Fruit fly (Drosophila melanogaster): Measurements from ENCODE around the gene Gr64c.

Gr64c gene

DNA sequence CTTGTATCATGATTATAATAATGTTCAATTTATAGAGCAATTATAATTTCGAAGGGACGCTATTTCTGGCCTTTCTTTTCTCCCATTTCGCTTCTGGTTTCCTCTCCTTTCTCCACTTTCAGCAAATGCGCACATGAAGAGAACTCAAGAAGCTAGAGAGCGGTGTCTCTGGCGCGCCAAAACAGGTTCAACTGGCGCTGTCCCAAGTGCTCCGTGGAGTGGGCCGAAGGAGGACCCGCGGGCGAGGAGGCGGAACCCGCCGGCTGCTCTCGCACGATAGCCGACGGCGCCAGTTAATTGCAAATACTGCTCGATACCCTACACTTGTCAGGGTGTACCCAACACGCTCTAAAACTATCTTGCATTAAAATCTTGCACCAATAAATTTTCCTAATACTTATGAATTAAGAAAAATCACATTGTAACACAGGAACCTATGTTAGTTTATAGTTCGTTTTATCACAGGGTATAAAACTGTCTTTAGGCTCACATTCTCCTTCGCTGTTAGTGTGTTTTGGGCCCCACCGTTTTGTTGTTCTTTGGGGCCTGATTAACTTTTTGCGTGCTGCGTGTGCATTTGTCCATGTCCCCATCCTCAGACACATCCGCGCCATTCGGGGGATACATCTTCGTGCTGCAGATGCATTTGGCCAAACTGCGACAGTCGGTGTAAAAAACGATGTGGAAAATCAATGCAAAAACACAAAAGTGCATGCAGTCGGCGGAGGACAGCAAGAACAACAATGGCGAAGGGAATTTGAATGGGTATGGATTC, 42.0 kb downstream of the Gr64c start (continued):
- peak; percentile 81 for TF ChIP-seq CG9876 (GFP tag; optimal IDR thresholded peaks at IDR 0.05)
- no peak for TF ChIP-seq pan (optimal IDR thresholded peaks at IDR 0.05)
- peak in 1 of 2 experiments; percentile 94 for TF ChIP-seq pan (GFP tag; optimal IDR thresholded peaks at IDR 0.05 in 1 of 2, IDR thresholded peaks at IDR 0.05 in 1 of 2)
- TF ChIP-seq psq (GFP tag; optimal IDR thresholded peaks at IDR 0.05): peak; percentile 41
- TF ChIP-seq ash1 (GFP tag; optimal IDR thresholded peaks at IDR 0.05): no peak
- TF ChIP-seq CG12071 (GFP tag; optimal IDR thresholded peaks at IDR 0.05): peak; percentile 89
- TF ChIP-seq Mad (GFP tag; optimal IDR thresholded peaks at IDR 0.05): peak; percentile 81
- peak; percentile 93 for TF ChIP-seq lilli (GFP tag; optimal IDR thresholded peaks at IDR 0.05)
- TF ChIP-seq Kr (GFP tag; optimal IDR thresholded peaks at IDR 0.05): no peak
- peak; percentile 86 for TF ChIP-seq nmo (GFP tag; optimal IDR thresholded peaks at IDR 0.05)
- peak; percentile 71 for TF ChIP-seq CG5245 (GFP tag; optimal IDR thresholded peaks at IDR 0.05)
- TF ChIP-seq CG7357 (GFP tag; IDR thresholded peaks at IDR 0.05): peak; percentile 87
- TF ChIP-seq Side (GFP tag; optimal IDR thresholded peaks at IDR 0.05): peak; percentile 69
- TF ChIP-seq az2 (GFP tag; optimal IDR thresholded peaks at IDR 0.05): peak; percentile 85
- TF ChIP-seq CG30431 (GFP tag; optimal IDR thresholded peaks at IDR 0.05): peak; percentile 81
- peak; percentile 86 for TF ChIP-seq dati (GFP tag; IDR thresholded peaks at IDR 0.05)
- peak; percentile 81 for TF ChIP-seq ssp (GFP tag; IDR thresholded peaks at IDR 0.05)
- TF ChIP-seq CG4404 (GFP tag; IDR thresholded peaks at IDR 0.05): peak; percentile 75
- peak; percentile 76 for TF ChIP-seq ATbp (GFP tag; optimal IDR thresholded peaks at IDR 0.05)
- TF ChIP-seq CG12391 (tag; optimal IDR thresholded peaks at IDR 0.05): peak; percentile 77
- no peak for TF ChIP-seq kay (GFP tag; optimal IDR thresholded peaks at IDR 0.05)
- peak; percentile 80 for TF ChIP-seq CG31441 (GFP tag; IDR thresholded peaks at IDR 0.05)
- TF ChIP-seq cad (GFP tag; optimal IDR thresholded peaks at IDR 0.05): no peak
- TF ChIP-seq CG11398 (GFP tag; optimal IDR thresholded peaks at IDR 0.05): peak; percentile 81
- peak; percentile 47 for TF ChIP-seq Jarid2 (GFP tag; optimal IDR thresholded peaks at IDR 0.05)
- peak; percentile 73 for TF ChIP-seq eyg (GFP tag; optimal IDR thresholded peaks at IDR 0.05)
- TF ChIP-seq CG17912 (GFP tag; optimal IDR thresholded peaks at IDR 0.05): peak; percentile 30
- TF ChIP-seq kah (GFP tag; optimal IDR thresholded peaks at IDR 0.05): peak; percentile 63
- TF ChIP-seq CG17829 (tag; optimal IDR thresholded peaks at IDR 0.05): peak; percentile 59
- peak; percentile 94 for TF ChIP-seq CG5953 (GFP tag; IDR thresholded peaks at IDR 0.05)
- TF ChIP-seq NC2β (GFP tag; optimal IDR thresholded peaks at IDR 0.05): peak; percentile 77
- TF ChIP-seq jigr1 (GFP tag; IDR thresholded peaks at IDR 0.05): peak; percentile 88; the same call in 2 of the 3 replicates
- TF ChIP-seq tio (GFP tag; optimal IDR thresholded peaks at IDR 0.05): peak; percentile 73
- TF ChIP-seq CG13775 (GFP tag; optimal IDR thresholded peaks at IDR 0.05): peak; percentile 70
- TF ChIP-seq CG14965 (GFP tag; optimal IDR thresholded peaks at IDR 0.05; ENCODE audit: borderline replicate concordance): peak; percentile 27
- peak; percentile 77 for TF ChIP-seq CG10321 (GFP tag; IDR thresholded peaks at IDR 0.05)
- peak; percentile 46 for TF ChIP-seq CG10565 (GFP tag; optimal IDR thresholded peaks at IDR 0.05)
- TF ChIP-seq slou (GFP tag; optimal IDR thresholded peaks at IDR 0.05): peak; percentile 83
- peak; percentile 88 for TF ChIP-seq crol (GFP tag; IDR thresholded peaks at IDR 0.05)
- TF ChIP-seq Dref (GFP tag; IDR thresholded peaks at IDR 0.05): peak; percentile 20; the same call in 1 of the 2 replicates
- peak; percentile 90 for TF ChIP-seq CG14050 (GFP tag; IDR thresholded peaks at IDR 0.05)
- no peak for TF ChIP-seq CG30020 (tag; optimal IDR thresholded peaks at IDR 0.05)
- TF ChIP-seq Dad (GFP tag; optimal IDR thresholded peaks at IDR 0.05): peak; percentile 76
- TF ChIP-seq Optix (GFP tag; IDR thresholded peaks at IDR 0.05): peak; percentile 90
- peak; percentile 95 for TF ChIP-seq Ada2b (GFP tag; IDR thresholded peaks at IDR 0.05)
- no peak for TF ChIP-seq Opbp (GFP tag; IDR thresholded peaks at IDR 0.05; ENCODE audit: partially characterized antibody)
- peak; percentile 64 for TF ChIP-seq tup (GFP tag; optimal IDR thresholded peaks at IDR 0.05)
- no peak for TF ChIP-seq vnd (GFP tag; IDR thresholded peaks at IDR 0.05; ENCODE audit: partially characterized antibody)
- peak; percentile 87 for TF ChIP-seq slp2 (GFP tag; optimal IDR thresholded peaks at IDR 0.05)
- TF ChIP-seq corto (GFP tag; optimal IDR thresholded peaks at IDR 0.05): peak; percentile 93

Data from whole organism, embryonic.